Fruit fly (Drosophila melanogaster) whole organism, wandering third instar larva: Measurements from ENCODE around the gene CG6026.
A peak's percentile ranks its signal among the peaks of the same experiment; 100 is the strongest.

Experiments
- Abd-B ChIP-seq: fragments of >200 bp; optimal IDR thresholded peaks from 2 replicates; lab custom pipeline; 2017; ENCODE audit warnings: missing biosample characterization, missing genetic modification characterization
- CrebA ChIP-seq: fragments of 200-800 bp; sonication (Bioruptor generic); optimal IDR thresholded peaks from 2 replicates; lab custom pipeline; 2016; ENCODE audit warnings: missing biosample characterization, mild to moderate bottlenecking, missing genetic modification characterization, borderline replicate concordance
- Dfd ChIP-seq: fragments of >200 bp; optimal IDR thresholded peaks from 2 replicates; lab custom pipeline; 2017; ENCODE audit warnings: missing biosample characterization, missing genetic modification characterization
- GATAd ChIP-seq: sonication (Bioruptor generic); optimal IDR thresholded peaks from 2 replicates; lab custom pipeline; 2016; ENCODE audit warnings: missing biosample characterization, missing genetic modification characterization
- HLH106 ChIP-seq: fragments of 200-800 bp; optimal IDR thresholded peaks from 3 replicates; lab custom pipeline; 2019; ENCODE audit warnings: missing biosample characterization, mild to moderate bottlenecking, missing genetic modification characterization, moderate library complexity
- Hr78 ChIP-seq: fragments of >200 bp; optimal IDR thresholded peaks from 2 replicates; lab custom pipeline; 2017; ENCODE audit warnings: missing biosample characterization, missing genetic modification characterization
- Hr83 ChIP-seq: fragments of 200-300 bp; sonication (Bioruptor generic); optimal IDR thresholded peaks from 2 replicates; lab custom pipeline; 2016; ENCODE audit warnings: missing biosample characterization, mild to moderate bottlenecking, missing genetic modification characterization, moderate library complexity; ENCODE audit not compliant: poor library complexity, severe bottlenecking
- Jra ChIP-seq: sonication (Bioruptor generic); optimal IDR thresholded peaks from 2 replicates; lab custom pipeline; 2016; ENCODE audit warnings: missing biosample characterization, missing genetic modification characterization
- Mio ChIP-seq: sonication (Bioruptor generic); optimal IDR thresholded peaks from 2 replicates; lab custom pipeline; 2016; ENCODE audit warnings: missing biosample characterization, missing genetic modification characterization
- Myc ChIP-seq: fragments of >200 bp; optimal IDR thresholded peaks from 2 replicates; lab custom pipeline; 2017
- N ChIP-seq: fragments of >200 bp; optimal IDR thresholded peaks from 2 replicates; lab custom pipeline; 2018; ENCODE audit warnings: missing biosample characterization, missing external identifiers, missing genetic modification characterization
- OdsH ChIP-seq: fragments of 200-800 bp; sonication (Bioruptor generic); optimal IDR thresholded peaks from 2 replicates; lab custom pipeline; 2016; ENCODE audit warnings: missing biosample characterization, mild to moderate bottlenecking, missing genetic modification characterization
- Rel ChIP-seq, 2 experiments: fragments of 200-800 bp; sonication (Bioruptor generic) in 1 of 2; optimal IDR thresholded peaks; 2 replicates in 1 of 2; 3 replicates in 1 of 2; lab custom pipeline; 2016 to 2019; ENCODE audit warnings: mild to moderate bottlenecking in 2 of 2, missing biosample characterization in 2 of 2, missing genetic modification characterization in 2 of 2, moderate library complexity in 1 of 2
- Sp1 ChIP-seq: fragments of 200-800 bp; sonication (Bioruptor generic); optimal IDR thresholded peaks from 3 replicates; lab custom pipeline; 2019; ENCODE audit warnings: missing biosample characterization, mild to moderate bottlenecking, missing genetic modification characterization, moderate library complexity
- Vsx2 ChIP-seq: fragments of 200-300, 225-300 bp; sonication (Bioruptor generic); optimal IDR thresholded peaks from 2 replicates; lab custom pipeline; 2018; ENCODE audit warnings: missing biosample characterization, missing genetic modification characterization; ENCODE audit not compliant: partially characterized antibody
- dl ChIP-seq, 2 experiments: fragments of 175-275, 200-275 bp in 1 of 2; fragments of 200-275 bp in 1 of 2; sonication (Bioruptor generic); optimal IDR thresholded peaks; lab custom pipeline; 2018; ENCODE audit warnings: mild to moderate bottlenecking in 2 of 2, missing biosample characterization in 2 of 2, missing genetic modification characterization in 2 of 2, moderate library complexity in 2 of 2; ENCODE audit not compliant: partially characterized antibody in 2 of 2, insufficient read depth in 1 of 2
- dmrt93B ChIP-seq: fragments of 200-800 bp; sonication (Bioruptor generic); optimal IDR thresholded peaks from 2 replicates; lab custom pipeline; 2018; ENCODE audit warnings: missing biosample characterization, mild to moderate bottlenecking, missing genetic modification characterization
- dsf ChIP-seq: sonication (Bioruptor generic); optimal IDR thresholded peaks from 2 replicates; lab custom pipeline; 2016; ENCODE audit warnings: missing biosample characterization, missing genetic modification characterization, borderline replicate concordance
- ey ChIP-seq: fragments of 200-800 bp; sonication (Bioruptor generic); optimal IDR thresholded peaks from 2 replicates; lab custom pipeline; 2016; ENCODE audit warnings: missing biosample characterization, missing genetic modification characterization
- foxo ChIP-seq, 2 experiments: fragments of 200-800 bp; sonication (Bioruptor generic); optimal IDR thresholded peaks; 2 replicates in 1 of 2; 3 replicates in 1 of 2; lab custom pipeline; 2016 to 2017; ENCODE audit warnings: missing biosample characterization in 2 of 2, missing genetic modification characterization in 2 of 2
- fru ChIP-seq: fragments of 200-800 bp; sonication (Bioruptor generic); optimal IDR thresholded peaks from 3 replicates; lab custom pipeline; 2016; ENCODE audit warnings: missing biosample characterization, mild to moderate bottlenecking, missing genetic modification characterization
- h ChIP-seq: fragments of 200-800 bp; sonication (Bioruptor generic); optimal IDR thresholded peaks from 3 replicates; lab custom pipeline; 2016; ENCODE audit warnings: missing biosample characterization, mild to moderate bottlenecking, missing genetic modification characterization
- jim ChIP-seq: fragments of 175-275, 200-325 bp; sonication (Bioruptor generic); optimal IDR thresholded peaks from 2 replicates; lab custom pipeline; 2016; ENCODE audit warnings: missing biosample characterization, mild to moderate bottlenecking, missing genetic modification characterization
- lola ChIP-seq: fragments of >200 bp; optimal IDR thresholded peaks from 2 replicates; lab custom pipeline; 2017; ENCODE audit warnings: missing biosample characterization, missing genetic modification characterization
- pan ChIP-seq: fragments of >200 bp; optimal IDR thresholded peaks from 2 replicates; lab custom pipeline; 2017
- rgr ChIP-seq: fragments of 200-800 bp; sonication (Bioruptor generic); optimal IDR thresholded peaks from 3 replicates; lab custom pipeline; 2016; ENCODE audit warnings: missing biosample characterization, mild to moderate bottlenecking, missing genetic modification characterization
- sage ChIP-seq: fragments of 200-800 bp; sonication (Bioruptor generic); optimal IDR thresholded peaks from 2 replicates; lab custom pipeline; 2016; ENCODE audit warnings: missing biosample characterization, mild to moderate bottlenecking, missing genetic modification characterization
- sv ChIP-seq: fragments of 200-800 bp; sonication (Bioruptor generic); optimal IDR thresholded peaks from 3 replicates; lab custom pipeline; 2016; ENCODE audit warnings: missing biosample characterization, missing genetic modification characterization
- tai ChIP-seq: sonication (Bioruptor generic); optimal IDR thresholded peaks from 2 replicates; lab custom pipeline; 2016; ENCODE audit warnings: missing biosample characterization, missing genetic modification characterization
- woc ChIP-seq: sonication (Bioruptor generic); optimal IDR thresholded peaks from 2 replicates; lab custom pipeline; 2016; ENCODE audit warnings: missing biosample characterization, mild to moderate bottlenecking, missing genetic modification characterization

CG6026 gene

DNA sequence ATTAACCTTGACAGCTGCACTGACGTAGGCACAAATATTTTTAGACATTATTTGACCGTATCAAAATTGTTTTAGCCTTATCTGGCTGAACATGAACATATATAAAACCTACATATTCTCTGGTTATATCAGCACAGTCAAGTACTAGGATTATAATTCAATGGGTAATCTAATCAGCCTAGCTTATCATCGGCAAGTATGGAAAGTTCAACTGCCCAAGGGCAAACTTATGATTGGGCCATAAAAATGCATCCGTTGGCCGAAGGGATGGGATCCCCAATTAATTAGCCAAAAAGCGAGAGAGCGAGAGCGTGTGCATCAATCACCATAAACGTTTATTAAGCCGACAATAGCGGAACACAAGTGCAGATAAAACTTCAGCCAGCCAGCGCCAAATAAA lies 32.1 kb downstream of the CG6026 start:
- TF ChIP-seq OdsH (GFP tag; lab: Kevin White, UChicago) = no peak
- no peak for TF ChIP-seq HLH106 (tag; lab: Kevin White, UChicago)
- TF ChIP-seq Rel (GFP tag; optimal IDR thresholded peaks at IDR 0.05; lab: Kevin White, UChicago) = no peak
- TF ChIP-seq Rel (tag; optimal IDR thresholded peaks at IDR 0.05; lab: Kevin White, UChicago) = peak; percentile 87
- peak; percentile 68 for TF ChIP-seq CrebA (GFP tag; lab: Kevin White, UChicago)

- TF ChIP-seq Abd-B (GFP tag; lab: Kevin White, UChicago) (no peak), Hr83 (no peak), rgr (GFP tag; lab: Kevin White, UChicago) (no peak), sage (GFP tag; lab: Kevin White, UChicago) (no peak), pan (lab: Kevin White, UChicago) (no peak), OdsH (GFP tag; lab: Kevin White, UChicago) (no peak), fru (GFP tag; lab: Kevin White, UChicago) (no peak)
Observed at dm6 chr3R:19066965-19067614, 33.8 kb downstream of the CG6026 start.

DNA sequence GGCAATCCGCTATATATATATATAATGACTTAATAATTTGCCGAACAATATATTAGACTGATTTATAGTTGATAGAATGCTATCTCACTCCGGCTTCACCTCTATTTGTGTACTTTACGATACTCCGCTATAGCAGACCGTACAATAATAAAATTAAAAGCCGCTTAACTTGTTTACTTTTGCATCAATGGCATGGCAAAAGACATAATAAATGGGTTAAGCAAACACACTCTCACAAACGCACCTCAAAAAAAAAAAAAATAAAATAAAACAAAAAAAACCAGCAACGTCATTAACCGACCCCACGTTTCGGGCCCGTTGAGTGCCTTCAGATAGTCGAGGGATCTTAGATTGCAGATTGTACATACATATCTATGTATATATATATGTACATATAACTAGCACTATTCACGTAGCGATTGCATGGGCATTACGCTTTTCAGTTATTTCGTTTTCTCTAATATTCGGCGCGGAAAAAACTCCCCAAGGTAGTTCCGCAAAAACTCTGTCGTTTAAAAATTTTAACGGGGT lies 34.6 kb downstream of the CG6026 start:
- TF ChIP-seq h (GFP tag; lab: Kevin White, UChicago) = no peak
- TF ChIP-seq GATAd (GFP tag; lab: Kevin White, UChicago) = no peak
- TF ChIP-seq pan (lab: Kevin White, UChicago) = no peak
- TF ChIP-seq dsf (GFP tag; lab: Kevin White, UChicago) = no peak
- TF ChIP-seq jim = no peak
- TF ChIP-seq Hr78 (GFP tag; lab: Kevin White, UChicago) = no peak
- TF ChIP-seq Jra (GFP tag; lab: Kevin White, UChicago) = no peak
- no peak for TF ChIP-seq Rel (GFP tag; optimal IDR thresholded peaks at IDR 0.05; lab: Kevin White, UChicago)
- no peak for TF ChIP-seq Rel (tag; optimal IDR thresholded peaks at IDR 0.05; lab: Kevin White, UChicago)
- no peak for TF ChIP-seq woc (GFP tag; lab: Kevin White, UChicago)
- TF ChIP-seq Dfd (GFP tag; lab: Kevin White, UChicago) = no peak
- TF ChIP-seq Mio (GFP tag; lab: Kevin White, UChicago) = no peak
- no peak for TF ChIP-seq dl (GFP tag; optimal IDR thresholded peaks at IDR 0.05; lab: Kevin White, UChicago; ENCODE audit: insufficient read depth in 1 of 2, partially characterized antibody in 2 of 2)
- no peak for TF ChIP-seq lola (GFP tag; lab: Kevin White, UChicago)
- no peak for TF ChIP-seq sage (GFP tag; lab: Kevin White, UChicago)
- TF ChIP-seq HLH106 (tag; lab: Kevin White, UChicago) = no peak

DNA sequence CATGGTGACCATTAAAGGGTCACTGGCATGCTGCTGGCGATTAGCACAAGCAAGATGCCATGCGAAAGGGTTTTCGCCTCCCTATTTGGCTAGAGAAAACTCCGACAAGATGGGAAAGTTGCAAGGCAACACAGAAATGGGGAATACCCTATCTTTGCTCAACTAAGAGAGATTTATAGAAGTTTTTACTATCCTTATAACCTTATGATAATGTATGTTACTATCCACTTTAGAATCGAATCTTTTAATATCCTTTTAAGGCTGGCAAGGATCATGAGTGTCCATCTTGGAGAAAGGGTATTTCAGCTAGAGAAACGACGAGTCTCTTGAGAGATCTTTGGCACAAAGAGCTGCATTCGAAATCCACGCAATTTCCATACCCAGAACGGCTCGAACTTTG lies 36.4 kb downstream of the CG6026 start:
- TF ChIP-seq Dfd (GFP tag; lab: Kevin White, UChicago) = no peak
- TF ChIP-seq lola (GFP tag; lab: Kevin White, UChicago) = no peak

dm6 chr3R:19070222-19070949 lies 37.0 kb downstream of the CG6026 start:
- no peak for TF ChIP-seq foxo (GFP tag; optimal IDR thresholded peaks at IDR 0.05; lab: Kevin White, UChicago)
- TF ChIP-seq CrebA (GFP tag; lab: Kevin White, UChicago) = no peak
- no peak for TF ChIP-seq jim
- TF ChIP-seq N = no peak
- no peak for TF ChIP-seq fru (GFP tag; lab: Kevin White, UChicago)
- TF ChIP-seq dsf (GFP tag; lab: Kevin White, UChicago) = no peak
- no peak for TF ChIP-seq Hr78 (GFP tag; lab: Kevin White, UChicago)
- TF ChIP-seq OdsH (GFP tag; lab: Kevin White, UChicago) = no peak
- TF ChIP-seq Hr83 = no peak
- TF ChIP-seq ey (GFP tag; lab: Kevin White, UChicago) = no peak
- no peak for TF ChIP-seq Dfd (GFP tag; lab: Kevin White, UChicago)
- no peak for TF ChIP-seq rgr (GFP tag; lab: Kevin White, UChicago)
- no peak for TF ChIP-seq Sp1

- TF ChIP-seq OdsH (GFP tag; lab: Kevin White, UChicago) (no peak), Vsx2 (GFP tag; lab: Kevin White, UChicago) (no peak), Myc (lab: Kevin White, UChicago) (no peak), pan (lab: Kevin White, UChicago) (no peak), sv (GFP tag; lab: Kevin White, UChicago) (no peak), dl (GFP tag; optimal IDR thresholded peaks at IDR 0.05; lab: Kevin White, UChicago; ENCODE audit: insufficient read depth in 1 of 2, partially characterized antibody in 2 of 2) (no peak), Mio (GFP tag; lab: Kevin White, UChicago) (no peak), sage (GFP tag; lab: Kevin White, UChicago) (no peak), jim (no peak), dmrt93B (GFP tag; lab: Kevin White, UChicago) (no peak), Sp1 (no peak), Jra (GFP tag; lab: Kevin White, UChicago) (no peak), tai (no peak)
Observed at dm6 chr3R:19071951-19072350, 38.6 kb downstream of the CG6026 start.
